Fruit fly (Drosophila melanogaster): ENCODE results near the gene kay.

Gene kay

dm6 chr3R:29772090-29772794 lies 6.4 kb downstream of the kay start:
- TF ChIP-seq OdsH (GFP tag; optimal IDR thresholded peaks at IDR 0.05) (peak; percentile 27), Eip78C (GFP tag) (peak; percentile 93), net (GFP tag; optimal IDR thresholded peaks at IDR 0.05) (no peak), achi (GFP tag; optimal IDR thresholded peaks at IDR 0.05) (peak; percentile 69), Blimp-1 (GFP tag; optimal IDR thresholded peaks at IDR 0.05) (peak; percentile 16), Sox15 (GFP tag; optimal IDR thresholded peaks at IDR 0.05) (no peak), CG6854 (GFP tag; optimal IDR thresholded peaks at IDR 0.05) (no peak), svp (GFP tag) (peak; percentile 71), Ets96B (tag; optimal IDR thresholded peaks at IDR 0.05) (peak; percentile 16), cyc (GFP tag; optimal IDR thresholded peaks at IDR 0.05) (peak; percentile 42), CG16779 (tag; optimal IDR thresholded peaks at IDR 0.05) (no peak), CG10631 (GFP tag; optimal IDR thresholded peaks at IDR 0.05) (peak; percentile 65), Hr39 (GFP tag; optimal IDR thresholded peaks at IDR 0.05) (peak; percentile 12), CG32006 (GFP tag; optimal IDR thresholded peaks at IDR 0.05) (peak; percentile 61), Ets21C (GFP tag; optimal IDR thresholded peaks at IDR 0.05) (peak; percentile 10), CG3919 (GFP tag; optimal IDR thresholded peaks at IDR 0.05) (peak; percentile 24), CG6163 (GFP tag; IDR thresholded peaks at IDR 0.05) (peak; percentile 74), topi (GFP tag; optimal IDR thresholded peaks at IDR 0.05) (peak; percentile 52), CG31627 (GFP tag; optimal IDR thresholded peaks at IDR 0.05) (peak; percentile 40), CG10669 (GFP tag; optimal IDR thresholded peaks at IDR 0.05) (peak; percentile 33), CG7368 (GFP tag; optimal IDR thresholded peaks at IDR 0.05) (no peak), Eip75B (GFP tag; optimal IDR thresholded peaks at IDR 0.05) (peak; percentile 18), pdm3 (GFP tag; optimal IDR thresholded peaks at IDR 0.05) (peak; percentile 45), fd59A (GFP tag; optimal IDR thresholded peaks at IDR 0.05) (peak; percentile 20), CG6276 (GFP tag; optimal IDR thresholded peaks at IDR 0.05) (peak; percentile 23), acj6 (GFP tag; optimal IDR thresholded peaks at IDR 0.05) (no peak), CG6808 (GFP tag; optimal IDR thresholded peaks at IDR 0.05) (peak; percentile 63), CG4318 (GFP tag; optimal IDR thresholded peaks at IDR 0.05) (peak; percentile 48), CG3032 (tag; optimal IDR thresholded peaks at IDR 0.05) (peak; percentile 52), salr (GFP tag; optimal IDR thresholded peaks at IDR 0.05) (peak in 1 of 2 experiments; percentile 60), spab (GFP tag; optimal IDR thresholded peaks at IDR 0.05) (peak; percentile 51), Met (GFP tag; optimal IDR thresholded peaks at IDR 0.05) (peak; percentile 57), Sox102F (GFP tag; optimal IDR thresholded peaks at IDR 0.05) (no peak), CG11902 (GFP tag; optimal IDR thresholded peaks at IDR 0.05) (peak; percentile 28), Smox (GFP tag; optimal IDR thresholded peaks at IDR 0.05) (peak; percentile 36), esn (GFP tag; optimal IDR thresholded peaks at IDR 0.05) (peak; percentile 66), ss (GFP tag; optimal IDR thresholded peaks at IDR 0.05) (no peak), lz (GFP tag; optimal IDR thresholded peaks at IDR 0.05) (peak; percentile 61), CG6792 (GFP tag; optimal IDR thresholded peaks at IDR 0.05) (peak; percentile 30), Hr4 (GFP tag; optimal IDR thresholded peaks at IDR 0.05) (no peak), CG11294 (GFP tag; IDR thresholded peaks at IDR 0.05) (no peak), CG34406 (GFP tag; optimal IDR thresholded peaks at IDR 0.05) (peak; percentile 30)

All from whole organism, prepupa.